Worm (Caenorhabditis elegans) whole organism, late embryonic: ENCODE measurements around the gene col-74.

Experiments
- C38D4.7 ChIP-seq: fragments of 200-800 bp; sonication (Bioruptor generic); optimal IDR thresholded peaks from 2 replicates; lab custom pipeline; 2018; ENCODE audit warnings: mild to moderate bottlenecking, missing genetic modification characterization, moderate library complexity, missing compliant biosample characterization
- ceh-14 ChIP-seq: sonication (generic microtip); optimal IDR thresholded peaks from 2 replicates; lab custom pipeline; 2016; ENCODE audit warnings: missing genotype, missing genetic modification characterization, missing compliant biosample characterization
- dmd-4 ChIP-seq: sonication (generic microtip); optimal IDR thresholded peaks from 2 replicates; lab custom pipeline; 2016; ENCODE audit warnings: borderline replicate concordance, missing genetic modification characterization, missing compliant biosample characterization
- dve-1 ChIP-seq: sonication (generic microtip); optimal IDR thresholded peaks from 2 replicates; lab custom pipeline; 2017; ENCODE audit warnings: antibody characterized with exemption, mild to moderate bottlenecking, missing genetic modification characterization, missing compliant biosample characterization
- elt-2 ChIP-seq: sonication (generic microtip); optimal IDR thresholded peaks from 2 replicates; lab custom pipeline; 2016; ENCODE audit warnings: missing genetic modification reagents, missing genetic modification characterization, missing compliant biosample characterization
- fax-1 ChIP-seq: sonication (generic microtip); optimal IDR thresholded peaks from 2 replicates; lab custom pipeline; 2016; ENCODE audit warnings: missing genotype, missing genetic modification characterization, missing compliant biosample characterization
- fkh-10 ChIP-seq: fragments of 150-350 bp; optimal IDR thresholded peaks from 2 replicates; lab custom pipeline; 2014; ENCODE audit warnings: missing biosample characterization, missing genetic modification reagents, missing genetic modification characterization
- lim-6 ChIP-seq: sonication (generic microtip); optimal IDR thresholded peaks from 2 replicates; lab custom pipeline; 2016; ENCODE audit warnings: missing genetic modification characterization, missing compliant biosample characterization
- pha-4 ChIP-seq: fragments of 150-350 bp; optimal IDR thresholded peaks from 2 replicates; lab custom pipeline; 2018; ENCODE audit warnings: missing biosample characterization, missing genetic modification reagents, missing genetic modification characterization
- pros-1 ChIP-seq: fragments of 150-350 bp; optimal IDR thresholded peaks from 2 replicates; lab custom pipeline; 2014; ENCODE audit warnings: missing biosample characterization, missing genetic modification reagents, missing genetic modification characterization

DNA sequence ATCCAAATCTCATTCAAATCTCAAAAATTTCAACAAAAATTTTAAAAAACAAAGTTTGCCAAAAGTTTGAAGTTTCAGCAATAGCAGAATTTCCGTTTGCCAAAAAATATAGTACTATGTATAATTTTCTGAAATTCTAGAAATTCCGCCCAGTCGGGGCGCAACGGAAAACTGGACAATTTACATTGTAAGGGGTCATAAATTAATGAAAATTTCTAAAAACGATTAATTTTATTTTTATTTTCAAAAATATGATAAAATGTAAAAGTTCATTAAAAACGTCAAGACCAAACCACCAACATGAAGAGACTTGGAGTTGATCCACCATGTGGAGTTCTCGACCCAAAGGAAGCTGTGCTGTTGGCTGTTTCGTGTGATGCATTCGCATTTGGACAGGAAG is 11.9 kb upstream of the col-74 start, which contains the start of gene ZK1248.4:
- TF ChIP-seq dmd-4 (tag; lab: Kevin White, UChicago) = no peak
- no peak for TF ChIP-seq ceh-14 (tag; lab: Kevin White, UChicago)
- TF ChIP-seq elt-2 (tag; lab: Kevin White, UChicago) = no peak
- no peak for TF ChIP-seq lim-6 (tag; lab: Kevin White, UChicago)
- no peak for TF ChIP-seq dve-1 (tag; lab: Kevin White, UChicago)
- no peak for TF ChIP-seq pha-4 (tag; lab: Kevin White, UChicago)
- TF ChIP-seq C38D4.7 (GFP tag; lab: Kevin White, UChicago) = no peak
- TF ChIP-seq fax-1 (tag; lab: Kevin White, UChicago) = no peak
- no peak for TF ChIP-seq fkh-10 (GFP tag; lab: Kevin White, UChicago)
- no peak for TF ChIP-seq pros-1 (tag; lab: Kevin White, UChicago)
